Fruit fly (Drosophila melanogaster): ENCODE results near the gene LManIII.

Gene LManIII

dm6 chr2L:8746350-8746759, 22.2 kb downstream of the LManIII start (continued):
- TF ChIP-seq CG9932 (GFP tag; IDR thresholded peaks at IDR 0.05), result no peak
- TF ChIP-seq pros (GFP tag; optimal IDR thresholded peaks at IDR 0.05), result peak; percentile 83
- TF ChIP-seq slou (GFP tag; optimal IDR thresholded peaks at IDR 0.05), result peak; percentile 34
- TF ChIP-seq CG4707 (GFP tag; optimal IDR thresholded peaks at IDR 0.05), result no peak
- no peak for TF ChIP-seq jing (GFP tag; optimal IDR thresholded peaks at IDR 0.05)
- no peak for TF ChIP-seq Hmx (GFP tag; optimal IDR thresholded peaks at IDR 0.05)
- no peak for TF ChIP-seq CG4282 (GFP tag; optimal IDR thresholded peaks at IDR 0.05)
- TF ChIP-seq Aef1 (GFP tag; IDR thresholded peaks at IDR 0.05), result no peak; the same call in 2 of the 3 replicates
- TF ChIP-seq Optix (GFP tag; IDR thresholded peaks at IDR 0.05), result no peak
- no peak for TF ChIP-seq sima (GFP tag; optimal IDR thresholded peaks at IDR 0.05)
- no peak for TF ChIP-seq slbo (GFP tag; IDR thresholded peaks at IDR 0.05)
- peak; percentile 5 for TF ChIP-seq gcm (GFP tag; optimal IDR thresholded peaks at IDR 0.05)
- TF ChIP-seq CG7357 (GFP tag; IDR thresholded peaks at IDR 0.05), result no peak
- TF ChIP-seq CG17802 (tag; optimal IDR thresholded peaks at IDR 0.05), result no peak
- TF ChIP-seq CG32532 (GFP tag; IDR thresholded peaks at IDR 0.05), result 0 out of 2 replicates have a peak, but pooled peaks have one; percentile 28
- TF ChIP-seq org-1 (GFP tag; optimal IDR thresholded peaks at IDR 0.05), result peak; percentile 1
- 0 out of 3 replicates have a peak, but pooled peaks have one; percentile 26 for TF ChIP-seq H15 (GFP tag; IDR thresholded peaks at IDR 0.05)
- no peak for TF ChIP-seq crc (GFP tag; optimal IDR thresholded peaks at IDR 0.05)
- no peak for TF ChIP-seq Mrtf (GFP tag; IDR thresholded peaks at IDR 0.05)
- TF ChIP-seq grn (GFP tag; optimal IDR thresholded peaks at IDR 0.05), result no peak
- no peak for TF ChIP-seq CG4424 (GFP tag; optimal IDR thresholded peaks at IDR 0.05)
- TF ChIP-seq CG10366 (GFP tag; IDR thresholded peaks at IDR 0.05), result no peak
- no peak for TF ChIP-seq aop (GFP tag; IDR thresholded peaks at IDR 0.05)
- peak; percentile 49; the same call in 1 of the 2 replicates for TF ChIP-seq ranshi (GFP tag; IDR thresholded peaks at IDR 0.05)
- no peak for TF ChIP-seq GATAe (GFP tag; conservative IDR thresholded peaks at IDR 0.05)
- peak in 1 of 3 experiments; percentile 25 for TF ChIP-seq Stat92E (GFP tag; optimal IDR thresholded peaks at IDR 0.05)
- no peak for TF ChIP-seq trem (tag; optimal IDR thresholded peaks at IDR 0.05)
- TF ChIP-seq twi (tag; optimal IDR thresholded peaks at IDR 0.05), result no peak
- TF ChIP-seq CG8924 (tag; optimal IDR thresholded peaks at IDR 0.05), result peak; percentile 58
- 0 out of 2 replicates have a peak, but pooled peaks have one; percentile 5 for TF ChIP-seq ssp (GFP tag; IDR thresholded peaks at IDR 0.05)
- TF ChIP-seq bowl (GFP tag; IDR thresholded peaks at IDR 0.05), result no peak
- TF ChIP-seq CG3838 (GFP tag; optimal IDR thresholded peaks at IDR 0.05), result no peak
- no peak for TF ChIP-seq CG31365 (tag; optimal IDR thresholded peaks at IDR 0.05)
- TF ChIP-seq eve (GFP tag; optimal IDR thresholded peaks at IDR 0.05), result peak in 1 of 2 experiments; percentile 75
- TF ChIP-seq nerfin-2 (GFP tag; IDR thresholded peaks at IDR 0.05; ENCODE audit: partially characterized antibody), result no peak
- peak; percentile 57 for TF ChIP-seq grau (tag; optimal IDR thresholded peaks at IDR 0.05)
- TF ChIP-seq hb (GFP tag; IDR thresholded peaks at IDR 0.05; ENCODE audit: partially characterized antibody), result no peak
- no peak for TF ChIP-seq lilli (GFP tag; optimal IDR thresholded peaks at IDR 0.05)
- no peak for TF ChIP-seq sens-2 (GFP tag; IDR thresholded peaks at IDR 0.05)
- TF ChIP-seq NK7.1 (GFP tag; optimal IDR thresholded peaks at IDR 0.05), result no peak
- no peak for TF ChIP-seq Dll (GFP tag; IDR thresholded peaks at IDR 0.05; ENCODE audit: partially characterized antibody)
- TF ChIP-seq disco-r (GFP tag; optimal IDR thresholded peaks at IDR 0.05), result no peak
- no peak for TF ChIP-seq Sry-β (GFP tag; optimal IDR thresholded peaks at IDR 0.05)
- TF ChIP-seq CG34376 (GFP tag; optimal IDR thresholded peaks at IDR 0.05), result no peak
- TF ChIP-seq CG17568 (GFP tag; optimal IDR thresholded peaks at IDR 0.05), result no peak
- TF ChIP-seq CG12769 (tag; optimal IDR thresholded peaks at IDR 0.05), result no peak
- no peak for TF ChIP-seq HHEX (GFP tag; optimal IDR thresholded peaks at IDR 0.05)
- TF ChIP-seq Lpt (GFP tag; optimal IDR thresholded peaks at IDR 0.05), result no peak
- no peak for TF ChIP-seq ase (GFP tag; IDR thresholded peaks at IDR 0.05)
- TF ChIP-seq Eip74EF (GFP tag; optimal IDR thresholded peaks at IDR 0.05), result peak in 1 of 2 experiments; percentile 49
- TF ChIP-seq CG10959 (GFP tag; IDR thresholded peaks at IDR 0.05), result peak; percentile 53
- no peak for TF ChIP-seq CG18764 (GFP tag; optimal IDR thresholded peaks at IDR 0.05)

Measured in whole organism, embryonic.